Worm (Caenorhabditis elegans): ENCODE results near the gene mig-38.

- TF ChIP-seq D2030.7 (GFP tag; IDR thresholded peaks at IDR 0.05) (no peak), atf-7 (tag; optimal IDR thresholded peaks at IDR 0.05) (no peak), snpc-4 (GFP tag; optimal IDR thresholded peaks at IDR 0.05) (no peak), snpc-4 (tag; optimal IDR thresholded peaks at IDR 0.05) (no peak), lsl-1 (GFP tag; optimal IDR thresholded peaks at IDR 0.05) (no peak), ama-1 (optimal IDR thresholded peaks at IDR 0.05) (no peak), ama-1 (GFP tag; optimal IDR thresholded peaks at IDR 0.05) (no peak), snpc-1.1 (tag; optimal IDR thresholded peaks at IDR 0.05; ENCODE audit: insufficient read depth) (no peak), lin-35 (GFP tag; optimal IDR thresholded peaks at IDR 0.05) (no peak), lin-54 (GFP tag; optimal IDR thresholded peaks at IDR 0.05) (no peak), pha-4 (tag; optimal IDR thresholded peaks at IDR 0.05) (no peak)
Measured at ce11 chrIV:11623759-11624287, 29.8 kb downstream of the mig-38 start.
